Worm (Caenorhabditis elegans): Measurements from ENCODE around the gene R10E4.1.

Gene R10E4.1

DNA sequence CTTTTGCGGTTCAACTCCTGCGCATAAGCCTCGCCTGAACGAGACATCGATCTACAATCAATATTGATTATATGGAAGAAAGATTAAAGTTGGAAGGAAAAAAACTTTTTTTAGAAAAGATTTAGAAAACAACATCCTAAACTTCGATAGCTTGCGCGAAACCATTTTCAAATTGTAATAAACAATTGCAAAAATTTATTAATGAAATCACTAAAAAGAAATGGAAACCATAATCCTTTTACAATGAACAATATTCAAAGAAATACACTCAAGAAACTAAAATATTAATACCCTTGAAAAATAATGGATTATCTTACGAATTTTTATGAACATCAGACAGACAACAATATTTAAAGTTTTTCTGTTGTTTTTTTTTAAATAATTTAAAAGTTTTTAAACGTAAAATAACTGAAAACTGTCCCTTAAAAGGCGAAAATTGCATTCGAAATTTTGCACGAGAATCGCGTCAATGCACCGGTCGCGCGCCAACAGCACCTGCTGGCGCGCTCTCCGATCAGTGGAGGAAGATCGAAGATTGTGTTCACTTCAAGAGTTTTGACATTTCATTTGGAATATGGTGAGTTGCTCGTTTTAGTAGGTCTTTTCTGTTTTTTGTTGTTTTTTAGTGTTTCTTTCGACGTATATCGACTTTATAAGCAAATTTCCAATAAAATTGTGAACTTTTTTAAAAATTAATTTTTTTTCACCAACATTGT is at the start of gene R10E4.1, which contains the start of gene sftb-1:
R10E4.1 (plus strand) TSS at position 524 of the 716 bp plus-strand sequence.
sftb-1 (minus strand) TSS at position 51 of the 716 bp plus-strand sequence.
- TF ChIP-seq tab-1 (GFP tag; IDR thresholded peaks at IDR 0.05) (no peak), ztf-23 (GFP tag; IDR thresholded peaks at IDR 0.05) (peak; percentile 17; the same call in 1 of the 2 replicates)

- no peak for TF ChIP-seq flt-1 (GFP tag; IDR thresholded peaks at IDR 0.05)
- TF ChIP-seq klf-2 (GFP tag; conservative IDR thresholded peaks at IDR 0.05): no peak
- TF ChIP-seq cog-1 (tag; optimal IDR thresholded peaks at IDR 0.05): no peak
- no peak for TF ChIP-seq ztf-23 (GFP tag; IDR thresholded peaks at IDR 0.05)
- no peak for TF ChIP-seq T22C8.4 (GFP tag; IDR thresholded peaks at IDR 0.05)
- no peak for TF ChIP-seq ref-1 (GFP tag; conservative IDR thresholded peaks at IDR 0.05)
These were observed 48.7 kb upstream of the R10E4.1 start for ce11 chrIII:4220864-4221263.

DNA sequence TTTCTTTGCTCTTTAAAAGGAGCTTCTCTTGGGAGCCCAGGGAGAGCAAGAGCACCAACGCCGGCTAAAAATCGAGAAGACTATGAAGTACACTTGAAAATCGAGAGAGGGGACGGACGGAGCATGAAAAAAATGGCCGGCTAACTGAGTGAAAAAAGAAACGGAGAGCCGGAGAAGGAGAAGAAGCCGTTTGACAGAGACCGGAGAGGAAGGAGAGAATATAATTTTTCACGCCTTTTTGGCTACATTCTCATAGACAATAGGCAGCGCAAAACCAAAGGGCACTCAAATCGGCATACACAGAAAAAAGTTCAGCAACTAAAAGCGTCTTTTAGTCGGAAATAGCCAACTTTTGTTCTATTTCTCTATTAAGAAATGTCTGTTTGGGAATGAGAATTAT is 48.0 kb upstream of the R10E4.1 start:
- TF ChIP-seq ztf-23 (GFP tag; IDR thresholded peaks at IDR 0.05) (no peak), tab-1 (GFP tag; IDR thresholded peaks at IDR 0.05) (no peak), cog-1 (tag; optimal IDR thresholded peaks at IDR 0.05) (no peak), flt-1 (GFP tag; IDR thresholded peaks at IDR 0.05) (no peak), klf-2 (GFP tag; conservative IDR thresholded peaks at IDR 0.05) (no peak), ref-1 (GFP tag; conservative IDR thresholded peaks at IDR 0.05) (no peak), T22C8.4 (GFP tag; IDR thresholded peaks at IDR 0.05) (no peak), med-1 (GFP tag; optimal IDR thresholded peaks at IDR 0.05; ENCODE audit: insufficient read depth) (no peak), ztf-29 (GFP tag; IDR thresholded peaks at IDR 0.05) (no peak)

- TF ChIP-seq cog-1 (tag; optimal IDR thresholded peaks at IDR 0.05) (peak; percentile 56), ref-1 (GFP tag; conservative IDR thresholded peaks at IDR 0.05) (no peak), ztf-29 (GFP tag; IDR thresholded peaks at IDR 0.05) (peak; percentile 39; the same call in 1 of the 2 replicates)
These were observed 45.8 kb upstream of the R10E4.1 start for ce11 chrIII:4223668-4224127.

DNA sequence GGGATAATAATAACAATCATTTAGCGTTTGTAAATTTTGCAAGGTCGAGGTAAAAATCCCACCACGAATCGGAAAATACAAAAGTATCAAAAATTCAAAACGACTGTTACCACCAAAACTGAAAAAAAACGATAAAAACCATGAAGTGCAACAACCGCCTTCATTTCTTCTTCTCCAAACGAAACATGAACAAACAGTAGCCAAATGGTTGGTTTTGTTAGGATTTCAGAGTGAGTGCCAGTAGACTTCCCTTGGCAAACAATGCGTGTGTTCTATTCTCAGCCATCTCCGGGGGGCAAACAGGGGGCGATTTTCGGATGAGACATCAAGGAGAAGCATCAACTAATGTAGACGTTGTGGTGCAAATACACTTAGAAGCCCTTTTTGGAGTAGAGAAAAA is 44.8 kb upstream of the R10E4.1 start:
- TF ChIP-seq ref-1 (GFP tag; conservative IDR thresholded peaks at IDR 0.05): no peak
- TF ChIP-seq med-1 (GFP tag; optimal IDR thresholded peaks at IDR 0.05; ENCODE audit: insufficient read depth): no peak
- no peak for TF ChIP-seq klf-2 (GFP tag; conservative IDR thresholded peaks at IDR 0.05)
- no peak for TF ChIP-seq ztf-23 (GFP tag; IDR thresholded peaks at IDR 0.05)
- TF ChIP-seq ztf-29 (GFP tag; IDR thresholded peaks at IDR 0.05): no peak
- TF ChIP-seq tab-1 (GFP tag; IDR thresholded peaks at IDR 0.05): no peak
- no peak for TF ChIP-seq cog-1 (tag; optimal IDR thresholded peaks at IDR 0.05)
- TF ChIP-seq T22C8.4 (GFP tag; IDR thresholded peaks at IDR 0.05): no peak
- no peak for TF ChIP-seq flt-1 (GFP tag; IDR thresholded peaks at IDR 0.05)

DNA sequence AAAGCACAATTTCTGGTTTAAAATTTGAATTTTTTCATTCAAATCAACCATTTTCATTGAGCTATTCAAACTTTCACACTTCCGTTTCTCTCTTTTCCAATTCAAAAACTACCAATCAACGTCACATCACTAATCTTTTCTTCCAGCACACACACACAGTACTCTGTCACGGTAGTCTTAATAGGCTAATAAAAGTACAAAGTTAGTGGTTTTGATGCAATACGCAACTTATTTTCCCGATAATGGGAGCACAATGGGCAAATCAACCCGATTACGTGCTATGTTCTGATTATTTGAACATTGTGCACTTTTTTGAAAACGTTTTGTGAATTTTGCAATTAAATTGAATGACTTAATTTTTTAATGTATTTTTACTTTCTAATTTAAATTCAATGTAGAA is 42.2 kb upstream of the R10E4.1 start:
- TF ChIP-seq T22C8.4 (GFP tag; IDR thresholded peaks at IDR 0.05) (no peak), cog-1 (tag; optimal IDR thresholded peaks at IDR 0.05) (no peak), klf-2 (GFP tag; conservative IDR thresholded peaks at IDR 0.05) (no peak), flt-1 (GFP tag; IDR thresholded peaks at IDR 0.05) (no peak), ref-1 (GFP tag; conservative IDR thresholded peaks at IDR 0.05) (no peak), tab-1 (GFP tag; IDR thresholded peaks at IDR 0.05) (no peak), ztf-29 (GFP tag; IDR thresholded peaks at IDR 0.05) (no peak), ztf-23 (GFP tag; IDR thresholded peaks at IDR 0.05) (no peak), med-1 (GFP tag; optimal IDR thresholded peaks at IDR 0.05; ENCODE audit: insufficient read depth) (no peak)

- TF ChIP-seq T22C8.4 (GFP tag; IDR thresholded peaks at IDR 0.05) (no peak), med-1 (GFP tag; optimal IDR thresholded peaks at IDR 0.05; ENCODE audit: insufficient read depth) (no peak), klf-2 (GFP tag; conservative IDR thresholded peaks at IDR 0.05) (no peak), tab-1 (GFP tag; IDR thresholded peaks at IDR 0.05) (no peak), ztf-29 (GFP tag; IDR thresholded peaks at IDR 0.05) (no peak), cog-1 (tag; optimal IDR thresholded peaks at IDR 0.05) (no peak), ztf-23 (GFP tag; IDR thresholded peaks at IDR 0.05) (no peak), ref-1 (GFP tag; conservative IDR thresholded peaks at IDR 0.05) (no peak), flt-1 (GFP tag; IDR thresholded peaks at IDR 0.05) (no peak)
These were observed 41.5 kb upstream of the R10E4.1 start, which contains the start of gene mpk-1 for ce11 chrIII:4228008-4228407. Gene mpk-1 (minus strand): TSS chrIII:4228108.

DNA sequence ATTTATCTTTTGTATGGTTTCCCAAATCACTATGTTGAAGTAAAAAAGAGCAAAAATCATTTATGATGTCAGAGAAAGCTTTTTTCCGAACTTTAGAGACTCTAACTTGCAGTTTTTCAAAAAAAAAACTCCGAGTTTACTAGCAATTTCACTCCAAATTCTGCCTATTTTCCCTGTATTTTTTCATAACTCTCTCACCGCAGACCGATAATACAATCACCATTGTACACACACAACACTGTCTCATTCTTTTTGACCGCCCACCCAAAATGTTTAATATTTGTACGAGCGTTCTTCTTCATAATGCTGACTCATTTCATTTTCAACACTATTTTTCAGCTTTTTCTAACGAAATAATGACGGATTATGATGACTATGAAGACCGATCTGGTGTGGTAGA is 40.7 kb upstream of the R10E4.1 start, which contains the start of gene F43C1.5:
F43C1.5 (plus strand) TSS at position 301 of the 400 bp plus-strand sequence.
- TF ChIP-seq ztf-29 (GFP tag; IDR thresholded peaks at IDR 0.05) (no peak), klf-2 (GFP tag; conservative IDR thresholded peaks at IDR 0.05) (no peak), T22C8.4 (GFP tag; IDR thresholded peaks at IDR 0.05) (no peak), cog-1 (tag; optimal IDR thresholded peaks at IDR 0.05) (no peak), ztf-23 (GFP tag; IDR thresholded peaks at IDR 0.05) (no peak), med-1 (GFP tag; optimal IDR thresholded peaks at IDR 0.05; ENCODE audit: insufficient read depth) (no peak), ref-1 (GFP tag; conservative IDR thresholded peaks at IDR 0.05) (no peak)

- TF ChIP-seq tab-1 (GFP tag; IDR thresholded peaks at IDR 0.05) (no peak), cog-1 (tag; optimal IDR thresholded peaks at IDR 0.05) (no peak), klf-2 (GFP tag; conservative IDR thresholded peaks at IDR 0.05) (no peak), ref-1 (GFP tag; conservative IDR thresholded peaks at IDR 0.05) (no peak), med-1 (GFP tag; optimal IDR thresholded peaks at IDR 0.05; ENCODE audit: insufficient read depth) (no peak), T22C8.4 (GFP tag; IDR thresholded peaks at IDR 0.05) (no peak), ztf-29 (GFP tag; IDR thresholded peaks at IDR 0.05) (no peak), ztf-23 (GFP tag; IDR thresholded peaks at IDR 0.05) (no peak), flt-1 (GFP tag; IDR thresholded peaks at IDR 0.05) (no peak)
These were observed 39.5 kb upstream of the R10E4.1 start for ce11 chrIII:4230092-4230491.

- no peak for TF ChIP-seq ztf-23 (GFP tag; IDR thresholded peaks at IDR 0.05)
- TF ChIP-seq ztf-29 (GFP tag; IDR thresholded peaks at IDR 0.05): no peak
- no peak for TF ChIP-seq tab-1 (GFP tag; IDR thresholded peaks at IDR 0.05)
- TF ChIP-seq flt-1 (GFP tag; IDR thresholded peaks at IDR 0.05): no peak
- no peak for TF ChIP-seq T22C8.4 (GFP tag; IDR thresholded peaks at IDR 0.05)
- TF ChIP-seq med-1 (GFP tag; optimal IDR thresholded peaks at IDR 0.05; ENCODE audit: insufficient read depth): no peak
- no peak for TF ChIP-seq cog-1 (tag; optimal IDR thresholded peaks at IDR 0.05)
- no peak for TF ChIP-seq ref-1 (GFP tag; conservative IDR thresholded peaks at IDR 0.05)
- no peak for TF ChIP-seq klf-2 (GFP tag; conservative IDR thresholded peaks at IDR 0.05)
These were observed 38.2 kb upstream of the R10E4.1 start for ce11 chrIII:4231372-4231771.

All from whole organism, midembryonic.